Fruit fly (Drosophila melanogaster): Measurements from ENCODE around the gene CG6204.
A peak's percentile ranks its signal among the peaks of the same experiment; 100 is the strongest.

The CG6204 gene

dm6 chr3R:24163556-24164022 lies 30.0 kb upstream of the CG6204 start, which contains the start of gene Apc2 (continued):
- TF ChIP-seq sr (GFP tag; IDR thresholded peaks at IDR 0.05) = no peak
- no peak for TF ChIP-seq aop (GFP tag; IDR thresholded peaks at IDR 0.05)
- no peak for TF ChIP-seq fd102C (GFP tag; optimal IDR thresholded peaks at IDR 0.05)
- TF ChIP-seq CG1602 (GFP tag; optimal IDR thresholded peaks at IDR 0.05) = peak; percentile 60
- peak; percentile 66 for TF ChIP-seq Sry-δ (GFP tag; optimal IDR thresholded peaks at IDR 0.05)
- no peak for TF ChIP-seq CG6254 (GFP tag; optimal IDR thresholded peaks at IDR 0.05)
- peak; percentile 65 for TF ChIP-seq H2.0 (GFP tag; IDR thresholded peaks at IDR 0.05)
- TF ChIP-seq zf30C (GFP tag; optimal IDR thresholded peaks at IDR 0.05) = no peak
- TF ChIP-seq cas (GFP tag; IDR thresholded peaks at IDR 0.05) = no peak
- no peak for TF ChIP-seq CG4707 (GFP tag; optimal IDR thresholded peaks at IDR 0.05)
- no peak for TF ChIP-seq CG8089 (GFP tag; optimal IDR thresholded peaks at IDR 0.05)
- TF ChIP-seq HmgZ (tag; optimal IDR thresholded peaks at IDR 0.05) = peak; percentile 35
- TF ChIP-seq hb (GFP tag; IDR thresholded peaks at IDR 0.05; ENCODE audit: partially characterized antibody) = no peak
- peak; percentile 46; the same call in 1 of the 3 replicates for TF ChIP-seq knrl (GFP tag; IDR thresholded peaks at IDR 0.05; ENCODE audit: partially characterized antibody)
- TF ChIP-seq CG3407 (GFP tag; optimal IDR thresholded peaks at IDR 0.05) = no peak
- TF ChIP-seq CG8281 (tag; optimal IDR thresholded peaks at IDR 0.05) = no peak
- peak; percentile 35; the same call in 2 of the 3 replicates for TF ChIP-seq ase (GFP tag; IDR thresholded peaks at IDR 0.05)
- TF ChIP-seq CG9727 (GFP tag; optimal IDR thresholded peaks at IDR 0.05) = peak; percentile 74
- no peak for TF ChIP-seq seq (GFP tag; IDR thresholded peaks at IDR 0.05)
- TF ChIP-seq tio (GFP tag; optimal IDR thresholded peaks at IDR 0.05) = no peak
- TF ChIP-seq otp (GFP tag; IDR thresholded peaks at IDR 0.05) = no peak
- TF ChIP-seq Lpt (GFP tag; optimal IDR thresholded peaks at IDR 0.05) = no peak
- TF ChIP-seq Hand (GFP tag; optimal IDR thresholded peaks at IDR 0.05) = no peak
- TF ChIP-seq lilli (GFP tag; optimal IDR thresholded peaks at IDR 0.05) = peak; percentile 57
- peak; percentile 52 for TF ChIP-seq amos (GFP tag; IDR thresholded peaks at IDR 0.05; ENCODE audit: partially characterized antibody)
- TF ChIP-seq Taf1 (GFP tag; IDR thresholded peaks at IDR 0.05) = 0 out of 2 replicates have a peak, but pooled peaks have one; percentile 43
- TF ChIP-seq CG11504 (tag; optimal IDR thresholded peaks at IDR 0.05) = peak; percentile 74
- TF ChIP-seq chm (GFP tag; IDR thresholded peaks at IDR 0.05) = peak; percentile 21; the same call in 1 of the 2 replicates
- TF ChIP-seq CG3995 (GFP tag; optimal IDR thresholded peaks at IDR 0.05) = peak; percentile 60
- peak; percentile 70 for TF ChIP-seq Ptx1 (GFP tag; IDR thresholded peaks at IDR 0.05)
- TF ChIP-seq CG17802 (tag; optimal IDR thresholded peaks at IDR 0.05) = no peak
- TF ChIP-seq corto (GFP tag; optimal IDR thresholded peaks at IDR 0.05) = no peak
- peak; percentile 60 for TF ChIP-seq CG7556 (GFP tag; optimal IDR thresholded peaks at IDR 0.05)
- TF ChIP-seq CG34376 (GFP tag; optimal IDR thresholded peaks at IDR 0.05) = peak; percentile 9
- no peak for TF ChIP-seq CG7928 (GFP tag; optimal IDR thresholded peaks at IDR 0.05)
- no peak for TF ChIP-seq CG13624 (GFP tag; optimal IDR thresholded peaks at IDR 0.05)
- peak; percentile 74 for TF ChIP-seq CG32532 (GFP tag; IDR thresholded peaks at IDR 0.05)
- no peak for TF ChIP-seq exex (tag; optimal IDR thresholded peaks at IDR 0.05)
- peak; percentile 8 for TF ChIP-seq Ets97D (GFP tag; optimal IDR thresholded peaks at IDR 0.05)
- no peak for TF ChIP-seq CG6854 (GFP tag; optimal IDR thresholded peaks at IDR 0.05)
- TF ChIP-seq MBD-R2 (GFP tag; IDR thresholded peaks at IDR 0.05) = no peak
- TF ChIP-seq CG4820 (GFP tag; optimal IDR thresholded peaks at IDR 0.05) = peak; percentile 6
- no peak for TF ChIP-seq CG31388 (GFP tag; optimal IDR thresholded peaks at IDR 0.05)
- peak; percentile 57 for TF ChIP-seq bcd (GFP tag; optimal IDR thresholded peaks at IDR 0.05)
- TF ChIP-seq CG33557 (GFP tag; optimal IDR thresholded peaks at IDR 0.05) = peak; percentile 26
- TF ChIP-seq ken (GFP tag; IDR thresholded peaks at IDR 0.05) = peak; percentile 59; the same call in 2 of the 3 replicates
- TF ChIP-seq Stat92E (GFP tag; optimal IDR thresholded peaks at IDR 0.05) = peak in 1 of 3 experiments; percentile 24
- no peak for TF ChIP-seq CG11456 (GFP tag; IDR thresholded peaks at IDR 0.05)
- TF ChIP-seq fd96Cb (tag; optimal IDR thresholded peaks at IDR 0.05) = peak; percentile 62
- no peak for TF ChIP-seq prd (optimal IDR thresholded peaks at IDR 0.05)
- peak; percentile 69 for TF ChIP-seq prd (GFP tag; IDR thresholded peaks at IDR 0.05)
